Comparison of ENCODE assay signal across 4 fruit fly cellular contexts in genomic region chr3L:8659601-8660000, dm6.
A peak's percentile ranks its signal among the peaks of the same experiment; 100 is the strongest.
TF ChIP-seq lines count a peak whose summit lies in the region.

No protein-coding gene starts in this region.

- TF ChIP-seq CTCF in whole organism, embryonic (GFP tag; optimal IDR thresholded peaks at IDR 0.05; lab: Kevin White, UChicago): no peak

TF ChIP-seq in whole organism, adult, 20 proteins besides CTCF, POLR2A, EP300 and RAD21:
- TF ChIP-seq Clk (GFP tag; optimal IDR thresholded peaks at IDR 0.05; lab: Kevin White, UChicago): no peak
- peak; percentile 93 for TF ChIP-seq tj (GFP tag; optimal IDR thresholded peaks at IDR 0.05; lab: Kevin White, UChicago)

TF ChIP-seq in whole organism, embryonic, 481 proteins besides CTCF, POLR2A, EP300 and RAD21:
- TF ChIP-seq al (GFP tag; IDR thresholded peaks at IDR 0.05; lab: Robert Waterston, UW) (0 out of 2 replicates have a peak, but pooled peaks have one; percentile 6), CG33557 (GFP tag; optimal IDR thresholded peaks at IDR 0.05; lab: Kevin White, UChicago) (no peak)
TF ChIP-seq in whole organism, embryonic: peak in this region for 1.

TF ChIP-seq in whole organism, prepupa, 60 proteins besides CTCF, POLR2A, EP300 and RAD21:
- TF ChIP-seq CG6276 (GFP tag; optimal IDR thresholded peaks at IDR 0.05; lab: Kevin White, UChicago): no peak
- peak; percentile 49 for TF ChIP-seq svp (GFP tag; lab: Kevin White, UChicago)
- TF ChIP-seq acj6 (GFP tag; optimal IDR thresholded peaks at IDR 0.05; lab: Kevin White, UChicago): no peak
- TF ChIP-seq pdm3 (GFP tag; optimal IDR thresholded peaks at IDR 0.05; lab: Kevin White, UChicago): no peak
- TF ChIP-seq Eip78C (GFP tag; lab: Kevin White, UChicago): peak; percentile 42

TF ChIP-seq in whole organism, pupa, 21 proteins besides CTCF, POLR2A, EP300 and RAD21:
- TF ChIP-seq Ets98B (GFP tag; IDR thresholded peaks at IDR 0.05; lab: Robert Waterston, UW) (no peak), CG4496 (GFP tag; IDR thresholded peaks at IDR 0.05; lab: Robert Waterston, UW) (peak; percentile 10; the same call in 1 of the 3 replicates), gl (tag; optimal IDR thresholded peaks at IDR 0.05; lab: Kevin White, UChicago) (no peak)
